Worm (Caenorhabditis elegans) whole organism, young adult: ENCODE data around the gene F42F12.4.

Experiments used
- B0336.3 ChIP-seq: fragments of 200-800 bp; sonication (Bioruptor generic); IDR thresholded peaks from 2 replicates; pipeline ENCODE4 v1.3.6; 2022; ENCODE audit warnings: missing genetic modification characterization, missing compliant biosample characterization
- F33H1.4 ChIP-seq: fragments of 200-800 bp; sonication (Bioruptor generic); IDR thresholded peaks from 2 replicates; pipeline ENCODE4 v1.3.6; 2022; ENCODE audit warnings: missing genetic modification reagents, missing genetic modification characterization, missing compliant biosample characterization
- Y56A3A.18 ChIP-seq: fragments of 200-800 bp; sonication (Bioruptor generic); IDR thresholded peaks from 2 replicates; pipeline ENCODE4 v1.3.6; 2022; ENCODE audit warnings: missing genetic modification reagents, missing genetic modification characterization, missing compliant biosample characterization
- ama-1 ChIP-seq, 3 experiments: fragments of 150-350 bp in 1 of 3; sonication (generic microtip) in 2 of 3; optimal IDR thresholded peaks; 2 replicates each; lab custom pipeline; 2014 to 2018; ENCODE audit warnings: missing biosample characterization in 2 of 3, missing genetic modification characterization in 2 of 3, missing genetic modification reagents in 2 of 3
- attf-3 ChIP-seq: fragments of 200-800 bp; sonication (Bioruptor generic); conservative IDR thresholded peaks from 2 replicates; pipeline ENCODE4 v1.3.6; 2022; ENCODE audit warnings: missing genetic modification reagents, missing genetic modification characterization, missing compliant biosample characterization
- ceh-58 ChIP-seq: fragments of 200-800 bp; sonication (Bioruptor generic); IDR thresholded peaks from 2 replicates; pipeline ENCODE4 v1.3.6; 2022; ENCODE audit warnings: missing genetic modification characterization, missing compliant biosample characterization
- efl-1 ChIP-seq: fragments of 150-350 bp; optimal IDR thresholded peaks from 2 replicates; lab custom pipeline; 2014; ENCODE audit warnings: missing biosample characterization, missing genetic modification reagents, missing genetic modification characterization
- ets-4 ChIP-seq: fragments of 200-800 bp; sonication (Bioruptor generic); optimal IDR thresholded peaks from 2 replicates; lab custom pipeline; 2018; ENCODE audit warnings: mild to moderate bottlenecking, missing genetic modification characterization, missing compliant biosample characterization
- lir-1 ChIP-seq: fragments of 200-800 bp; sonication (Bioruptor generic); conservative IDR thresholded peaks from 2 replicates; pipeline ENCODE4 v1.3.6; 2022; ENCODE audit warnings: missing genetic modification reagents, missing genetic modification characterization, missing compliant biosample characterization
- unc-130 ChIP-seq: sonication (generic microtip); optimal IDR thresholded peaks from 2 replicates; lab custom pipeline; 2016; ENCODE audit warnings: missing genetic modification reagents, missing genetic modification characterization, missing compliant biosample characterization
- unc-62 ChIP-seq: fragments of 150-350 bp; optimal IDR thresholded peaks from 2 replicates; lab custom pipeline; 2014; ENCODE audit warnings: missing biosample characterization, missing genetic modification reagents, missing genetic modification characterization
- zfh-2 ChIP-seq: fragments of 200-800 bp; sonication (Bioruptor generic); conservative IDR thresholded peaks from 2 replicates; pipeline ENCODE4 v1.3.6; 2022; ENCODE audit warnings: missing genetic modification reagents, missing genetic modification characterization, missing compliant biosample characterization
- ztf-26 ChIP-seq: sonication (generic microtip); optimal IDR thresholded peaks from 2 replicates; lab custom pipeline; 2017; ENCODE audit warnings: missing genetic modification characterization, missing compliant biosample characterization
- ztf-28 ChIP-seq: fragments of 200-800 bp; sonication (Bioruptor generic); IDR thresholded peaks from 2 replicates; pipeline ENCODE4 v1.3.6; 2022; ENCODE audit warnings: missing genetic modification reagents, missing genetic modification characterization, missing compliant biosample characterization

DNA sequence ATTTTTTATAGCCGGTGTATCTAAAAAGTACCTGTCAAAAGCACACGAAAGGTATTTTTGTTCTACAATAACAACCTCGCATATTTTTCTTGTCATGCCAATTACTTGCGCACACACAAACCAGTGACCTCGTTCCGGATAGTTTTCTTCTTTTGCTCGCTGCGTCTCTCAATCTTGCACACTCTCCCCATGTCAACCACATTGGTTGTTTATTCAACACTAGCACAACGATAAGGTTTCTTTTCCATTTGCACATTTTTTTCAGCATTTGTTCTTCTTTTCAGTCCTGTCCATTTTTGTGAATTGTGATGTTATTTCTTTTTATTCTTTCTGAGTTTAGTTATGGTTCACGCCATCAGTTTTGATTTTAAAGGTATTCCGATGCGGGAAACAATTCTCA lies 2.5 kb downstream of the F42F12.4 start, which contains the start of gene F42F12.3:
- TF ChIP-seq Y56A3A.18 = no peak
- no peak for TF ChIP-seq unc-130 (GFP tag; lab: Kevin White, UChicago)
- TF ChIP-seq attf-3 (GFP tag; lab: Robert Waterston, UW) = no peak
- no peak for TF ChIP-seq ztf-28
- no peak for TF ChIP-seq F33H1.4 (GFP tag; lab: Robert Waterston, UW)
- TF ChIP-seq efl-1 = no peak
- TF ChIP-seq unc-62 (GFP tag; lab: Kevin White, UChicago) = no peak
- TF ChIP-seq ztf-26 (tag; lab: Kevin White, UChicago) = no peak
- TF ChIP-seq ama-1 (optimal IDR thresholded peaks at IDR 0.05; lab: Kevin White, UChicago) = no peak
- no peak for TF ChIP-seq ama-1 (GFP tag; optimal IDR thresholded peaks at IDR 0.05; lab: Kevin White, UChicago)
- TF ChIP-seq lir-1 (GFP tag; lab: Robert Waterston, UW) = no peak
- TF ChIP-seq zfh-2 (GFP tag; lab: Robert Waterston, UW) = no peak
- no peak for TF ChIP-seq B0336.3 (GFP tag; lab: Robert Waterston, UW)
- no peak for TF ChIP-seq ceh-58 (GFP tag; lab: Robert Waterston, UW)
- TF ChIP-seq ets-4 (GFP tag; lab: Kevin White, UChicago) = no peak
